Worm (Caenorhabditis elegans) whole organism, early embryonic: ENCODE results near the gene C02F4.5.

ENCODE experiments used
- B0310.2 ChIP-seq: sonication (generic microtip); optimal IDR thresholded peaks from 2 replicates; lab custom pipeline; 2016; ENCODE audit warnings: mild to moderate bottlenecking, missing genetic modification characterization, missing compliant biosample characterization
- F13C5.2 ChIP-seq: sonication (generic microtip); optimal IDR thresholded peaks from 2 replicates; lab custom pipeline; 2017; ENCODE audit warnings: mild to moderate bottlenecking, missing genetic modification characterization, inconsistent platforms, missing compliant biosample characterization
- aly-1 ChIP-seq: sonication (generic microtip); optimal IDR thresholded peaks from 2 replicates; lab custom pipeline; 2016; ENCODE audit warnings: missing genetic modification characterization, missing compliant biosample characterization
- ceh-13 ChIP-seq: fragments of 200-800 bp; sonication (Bioruptor generic); optimal IDR thresholded peaks from 2 replicates; lab custom pipeline; 2018; ENCODE audit warnings: mild to moderate bottlenecking, missing genetic modification characterization, missing compliant biosample characterization
- ets-7 ChIP-seq: sonication (generic microtip); optimal IDR thresholded peaks from 2 replicates; lab custom pipeline; 2016; ENCODE audit warnings: missing genotype, missing genetic modification characterization, missing compliant biosample characterization
- flt-1 ChIP-seq: fragments of 200-800 bp; sonication (Bioruptor generic); IDR thresholded peaks from 2 replicates; pipeline ENCODE4 v1.3.6; 2022; ENCODE audit warnings: missing genetic modification characterization, missing compliant biosample characterization
- hmg-4 ChIP-seq: fragments of 200-800 bp; sonication (Bioruptor generic); optimal IDR thresholded peaks from 2 replicates; lab custom pipeline; 2018; ENCODE audit warnings: mild to moderate bottlenecking, missing genetic modification characterization, missing compliant biosample characterization
- hnd-1 ChIP-seq: sonication (generic microtip); optimal IDR thresholded peaks from 2 replicates; lab custom pipeline; 2016; ENCODE audit warnings: missing genetic modification characterization, missing compliant biosample characterization
- pes-1 ChIP-seq: fragments of 200-800 bp; sonication (Bioruptor generic); IDR thresholded peaks from 2 replicates; pipeline ENCODE4 v1.3.6; 2022; ENCODE audit warnings: missing genetic modification reagents, missing genetic modification characterization, missing compliant biosample characterization
- scrt-1 ChIP-seq: fragments of 200-800 bp; sonication (Bioruptor generic); IDR thresholded peaks from 2 replicates; pipeline ENCODE4 v1.3.6; 2022; ENCODE audit warnings: missing genetic modification characterization, missing compliant biosample characterization
- tbx-37 ChIP-seq: fragments of 200-800 bp; sonication (Bioruptor generic); conservative IDR thresholded peaks from 2 replicates; pipeline ENCODE4 v1.3.6; 2022; ENCODE audit warnings: missing genetic modification reagents, missing genetic modification characterization, missing compliant biosample characterization

DNA sequence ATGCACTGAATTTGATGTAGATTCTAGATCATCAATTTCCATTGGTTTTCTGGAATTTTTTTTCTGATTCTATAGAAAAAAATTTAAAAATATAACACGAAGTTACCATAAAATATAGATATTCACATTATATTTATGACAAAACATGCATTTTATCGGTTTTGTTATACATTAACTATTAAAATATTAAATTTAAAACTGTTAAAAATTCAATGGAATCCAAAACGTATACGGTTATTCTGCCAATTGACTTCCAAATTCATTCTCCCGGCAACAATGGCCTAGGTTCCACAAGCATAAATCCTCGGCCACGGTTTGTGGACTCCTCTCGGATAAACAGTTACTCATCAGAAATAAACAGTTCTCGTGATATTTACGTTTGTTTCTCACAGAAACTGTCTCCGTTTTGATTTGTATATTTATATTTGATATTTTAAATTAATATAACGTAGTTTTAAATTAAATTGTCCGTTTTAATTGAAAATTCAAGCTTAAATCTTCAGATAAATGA, 40.3 kb downstream of the C02F4.5 start, which contains the start of the genes F01D4.5 and ced-5:
- peak; percentile 24 for TF ChIP-seq hnd-1 (tag; lab: Kevin White, UChicago)
- TF ChIP-seq F13C5.2 (tag; lab: Kevin White, UChicago): no peak
- no peak for TF ChIP-seq scrt-1 (GFP tag; lab: Robert Waterston, UW)
- TF ChIP-seq flt-1: 0 out of 2 replicates have a peak, but pooled peaks have one; percentile 46
- TF ChIP-seq tbx-37 (GFP tag; lab: Robert Waterston, UW): peak; percentile 86
- TF ChIP-seq hmg-4 (GFP tag; lab: Kevin White, UChicago): no peak
- no peak for TF ChIP-seq ceh-13 (GFP tag; lab: Kevin White, UChicago)
- TF ChIP-seq ets-7 (tag; lab: Kevin White, UChicago): no peak
- TF ChIP-seq aly-1 (tag; lab: Kevin White, UChicago): no peak
- TF ChIP-seq B0310.2 (tag; lab: Kevin White, UChicago): peak; percentile 26
- no peak; the same call in 1 of the 2 replicates for TF ChIP-seq pes-1
